Fruit fly (Drosophila melanogaster) whole organism, prepupa: Measurements from ENCODE around the gene CG18547.

Source experiments
- CG11762 ChIP-seq: fragments of 200-800 bp; sonication (Bioruptor generic); optimal IDR thresholded peaks from 3 replicates; lab custom pipeline; 2016; ENCODE audit warnings: missing biosample characterization, missing genetic modification characterization; ENCODE audit not compliant: insufficient read depth
- CG16779 ChIP-seq: fragments of 200-800 bp; sonication (Bioruptor generic); optimal IDR thresholded peaks from 3 replicates; lab custom pipeline; 2017; ENCODE audit warnings: missing biosample characterization, mild to moderate bottlenecking, missing genetic modification characterization
- CG6854 ChIP-seq: fragments of 200-800 bp; sonication (Bioruptor generic); optimal IDR thresholded peaks from 2 replicates; lab custom pipeline; 2017; ENCODE audit warnings: missing biosample characterization, mild to moderate bottlenecking, missing genetic modification characterization
- CG9139 ChIP-seq: fragments of 200-800 bp; sonication (Bioruptor generic); optimal IDR thresholded peaks from 3 replicates; lab custom pipeline; 2017; ENCODE audit warnings: missing biosample characterization, mild to moderate bottlenecking, missing genetic modification characterization
- Ets96B ChIP-seq: fragments of 200-800 bp; optimal IDR thresholded peaks from 2 replicates; lab custom pipeline; 2019; ENCODE audit warnings: missing biosample characterization, mild to moderate bottlenecking, missing genetic modification characterization, moderate library complexity
- eg ChIP-seq: fragments of 200-800 bp; sonication (Bioruptor generic); IDR thresholded peaks from 3 replicates; pipeline ENCODE4 v1.3.6; 2022; ENCODE audit warnings: missing biosample characterization, missing genetic modification characterization
- salr ChIP-seq, 2 experiments: fragments of 200-800 bp; sonication (Bioruptor generic); optimal IDR thresholded peaks; 3 replicates each; lab custom pipeline; 2016 to 2018; ENCODE audit warnings: missing biosample characterization in 2 of 2, missing genetic modification characterization in 2 of 2, mild to moderate bottlenecking in 1 of 2

DNA sequence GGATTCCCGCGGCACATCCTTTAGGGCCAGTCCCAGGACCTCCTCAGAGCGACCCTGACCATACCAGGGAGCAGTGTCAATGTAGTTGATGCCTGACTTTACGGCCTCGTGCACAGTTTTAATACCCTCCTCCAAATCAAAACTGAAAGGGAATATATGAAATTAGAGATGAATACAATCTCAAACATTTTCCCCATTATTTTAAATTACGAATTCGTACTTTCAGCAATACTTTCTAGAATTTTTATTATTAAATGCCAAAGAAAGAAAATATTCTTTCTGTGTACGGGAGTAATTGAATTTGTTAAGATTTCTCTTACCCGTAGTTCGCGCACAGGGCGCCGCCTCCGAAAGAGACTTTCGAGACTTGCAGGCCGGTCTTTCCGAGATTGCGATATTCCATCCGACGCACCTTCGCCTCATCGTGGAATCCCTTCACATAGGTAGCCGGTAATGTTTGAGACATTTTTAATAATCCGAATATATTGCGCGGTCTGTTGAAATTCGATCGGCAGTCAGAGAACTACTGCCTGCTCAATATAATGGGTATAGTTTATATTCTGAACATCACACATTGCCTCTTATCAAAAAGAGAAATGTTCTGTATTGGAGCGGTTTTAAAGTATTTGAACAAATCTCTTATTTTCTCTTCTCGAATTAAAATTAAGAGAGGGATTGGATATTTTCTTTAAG lies at the start of gene CG18547:
- TF ChIP-seq salr (GFP tag; optimal IDR thresholded peaks at IDR 0.05; lab: Kevin White, UChicago), result no peak
- peak; percentile 59 for TF ChIP-seq Ets96B (tag; lab: Kevin White, UChicago)
- no peak for TF ChIP-seq CG9139
- TF ChIP-seq CG16779 (tag; lab: Kevin White, UChicago), result no peak
- TF ChIP-seq CG11762 (GFP tag; lab: Kevin White, UChicago), result peak; percentile 32
- TF ChIP-seq eg (GFP tag; lab: Robert Waterston, UW), result no peak
- TF ChIP-seq CG6854 (GFP tag; lab: Kevin White, UChicago), result no peak
